Worm (Caenorhabditis elegans): Measurements from ENCODE around the gene str-130.

Gene str-130

DNA sequence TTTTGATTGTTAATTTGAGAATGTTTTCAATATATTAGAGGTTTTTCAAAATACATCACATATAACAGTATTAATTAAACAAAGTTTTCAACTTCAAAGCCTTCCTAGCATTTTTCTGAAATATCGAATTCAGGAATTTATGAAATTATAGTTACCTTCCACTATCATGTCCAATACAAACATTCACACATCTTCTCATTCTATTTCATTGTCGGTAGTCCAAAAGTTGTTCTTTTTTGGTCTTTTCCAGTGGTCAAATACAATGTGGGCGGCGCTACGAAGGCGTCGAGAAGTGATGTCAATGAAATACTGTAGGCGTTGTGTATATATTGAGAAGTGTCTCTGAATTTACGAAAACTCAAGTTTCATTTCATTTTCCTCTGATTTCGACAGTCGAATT is 14.8 kb downstream of the str-130 start, which contains the start of gene catp-3:
Gene catp-3, plus strand, starts transcription at position 301 of the 400 bp plus-strand sequence.
- TF ChIP-seq nhr-77 (tag; optimal IDR thresholded peaks at IDR 0.05) (no peak), lin-13 (GFP tag; optimal IDR thresholded peaks at IDR 0.05) (no peak), sma-3 (GFP tag; optimal IDR thresholded peaks at IDR 0.05) (no peak), nhr-237 (tag; optimal IDR thresholded peaks at IDR 0.05) (no peak), nhr-10 (tag; optimal IDR thresholded peaks at IDR 0.05) (no peak), sem-4 (tag; optimal IDR thresholded peaks at IDR 0.05) (no peak), unc-55 (GFP tag; optimal IDR thresholded peaks at IDR 0.05) (no peak)

DNA sequence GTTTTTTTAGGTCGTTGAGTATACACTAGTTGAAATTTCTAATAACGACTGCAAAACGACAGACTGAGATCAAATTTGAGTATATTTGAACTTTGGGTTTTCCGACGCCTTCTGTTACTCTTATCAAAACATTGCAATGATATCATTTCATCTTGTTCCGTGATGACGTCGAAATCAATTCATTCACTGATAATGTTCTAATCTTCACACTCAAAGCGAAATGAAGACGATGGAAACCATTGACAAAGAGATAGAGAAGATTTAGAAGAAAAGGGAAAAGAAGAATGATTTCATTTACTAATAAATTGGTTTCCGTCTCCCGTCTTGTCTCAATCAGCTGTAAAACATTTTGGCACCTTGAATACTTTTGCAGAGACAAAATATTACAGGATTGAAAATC is 17.3 kb downstream of the str-130 start:
- TF ChIP-seq dmd-4 (tag; optimal IDR thresholded peaks at IDR 0.05) = no peak
- peak; percentile 30 for TF ChIP-seq fos-1 (tag; optimal IDR thresholded peaks at IDR 0.05)
- TF ChIP-seq nhr-77 (tag; optimal IDR thresholded peaks at IDR 0.05) = no peak
- peak; percentile 71 for TF ChIP-seq blmp-1 (tag; optimal IDR thresholded peaks at IDR 0.05; ENCODE audit: insufficient read depth)
- peak; percentile 48 for TF ChIP-seq nhr-21 (tag; optimal IDR thresholded peaks at IDR 0.05)
- peak; percentile 85 for TF ChIP-seq sma-9 (GFP tag; optimal IDR thresholded peaks at IDR 0.05)
- TF ChIP-seq sma-9 (tag; optimal IDR thresholded peaks at IDR 0.05) = no peak
- TF ChIP-seq sma-3 (GFP tag; optimal IDR thresholded peaks at IDR 0.05) = peak; percentile 14

DNA sequence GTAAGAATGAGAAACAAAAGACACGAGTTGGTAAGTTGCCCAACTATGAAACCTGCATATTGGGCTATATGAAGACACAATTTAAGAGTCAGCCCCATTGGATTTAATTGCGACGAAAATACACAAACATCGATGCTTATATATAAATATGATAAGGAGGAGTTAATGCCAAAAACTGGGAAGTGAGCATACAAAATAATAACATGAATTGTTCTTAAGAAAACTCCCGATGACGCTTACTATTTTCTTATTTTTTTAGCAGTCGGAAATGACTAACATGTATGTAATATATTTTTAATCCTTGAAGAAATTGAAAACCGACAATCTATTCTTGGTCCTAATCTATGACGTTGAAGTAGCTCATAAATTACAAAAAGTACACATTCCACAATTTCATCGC is 18.4 kb downstream of the str-130 start, which contains the start of gene str-144:
Gene str-144, minus strand, starts transcription at position 101 of the 400 bp plus-strand sequence.
- TF ChIP-seq dmd-4 (tag; optimal IDR thresholded peaks at IDR 0.05) = no peak
- TF ChIP-seq ztf-4 (tag; optimal IDR thresholded peaks at IDR 0.05) = no peak
- no peak for TF ChIP-seq nhr-11 (tag; optimal IDR thresholded peaks at IDR 0.05)
- no peak for TF ChIP-seq mab-5 (tag; optimal IDR thresholded peaks at IDR 0.05)
- TF ChIP-seq gmeb-1 (tag; optimal IDR thresholded peaks at IDR 0.05) = no peak

DNA sequence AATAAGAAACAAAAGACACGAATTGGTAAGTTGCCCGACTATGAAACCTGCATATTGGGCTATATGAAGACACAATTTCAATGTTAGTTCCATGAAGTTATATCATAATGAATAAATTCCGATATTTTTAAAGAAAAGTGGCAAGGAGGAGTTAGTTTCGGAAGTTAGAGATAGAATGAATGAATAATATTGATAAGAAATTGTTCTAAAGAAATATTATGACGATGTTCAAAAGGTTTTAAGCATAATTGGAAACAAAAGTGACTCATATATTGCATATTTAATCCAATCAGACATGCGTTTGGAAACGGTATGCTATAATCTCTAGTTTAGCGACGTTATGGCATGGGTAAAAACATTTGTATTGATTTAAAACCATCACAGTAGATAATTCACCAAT is 20.9 kb downstream of the str-130 start, which contains the start of gene str-143:
Gene str-143, minus strand, starts transcription at position 101 of the 400 bp plus-strand sequence.
- no peak for TF ChIP-seq nhr-11 (tag; optimal IDR thresholded peaks at IDR 0.05)
- TF ChIP-seq lin-11 (tag; optimal IDR thresholded peaks at IDR 0.05) = no peak
- no peak for TF ChIP-seq sma-3 (GFP tag; optimal IDR thresholded peaks at IDR 0.05)
- no peak for TF ChIP-seq elt-1 (tag; optimal IDR thresholded peaks at IDR 0.05)
- TF ChIP-seq ztf-1 (GFP tag; conservative IDR thresholded peaks at IDR 0.05) = no peak
- no peak for TF ChIP-seq nhr-12 (tag; optimal IDR thresholded peaks at IDR 0.05)
- TF ChIP-seq egl-27 (tag; optimal IDR thresholded peaks at IDR 0.05) = no peak
- no peak for TF ChIP-seq unc-62 (GFP tag; optimal IDR thresholded peaks at IDR 0.05)

DNA sequence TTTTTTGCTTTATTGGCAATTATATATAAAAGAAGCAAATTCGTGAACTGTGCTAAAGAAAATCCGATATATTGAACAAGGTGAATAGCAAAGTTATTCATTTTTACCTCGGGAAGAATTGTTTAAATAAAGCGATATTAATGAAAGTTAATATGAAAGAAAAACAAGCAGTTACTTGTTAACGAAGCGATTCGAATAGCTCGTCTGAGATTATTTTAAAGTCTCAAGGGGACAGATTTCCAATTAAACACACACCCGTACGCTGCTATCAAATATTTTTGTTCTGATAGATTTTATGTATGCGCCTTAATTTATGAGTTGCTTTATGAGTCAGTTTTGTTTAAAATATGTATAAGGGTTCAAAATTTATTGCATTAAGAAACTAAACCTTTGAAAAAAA is 22.7 kb downstream of the str-130 start, which contains the start of gene str-140:
Gene str-140, minus strand, starts transcription at position 101 of the 400 bp plus-strand sequence.
- TF ChIP-seq dmd-4 (tag; optimal IDR thresholded peaks at IDR 0.05) (no peak), ZK546.5 (tag; optimal IDR thresholded peaks at IDR 0.05) (no peak), lin-39 (tag; optimal IDR thresholded peaks at IDR 0.05) (no peak), nhr-25 (tag; optimal IDR thresholded peaks at IDR 0.05) (no peak), ama-1 (optimal IDR thresholded peaks at IDR 0.05) (no peak), fos-1 (tag; optimal IDR thresholded peaks at IDR 0.05) (no peak), ztf-4 (tag; optimal IDR thresholded peaks at IDR 0.05) (no peak), nhr-129 (tag; optimal IDR thresholded peaks at IDR 0.05) (no peak), unc-62 (GFP tag; optimal IDR thresholded peaks at IDR 0.05) (no peak), peb-1 (tag; optimal IDR thresholded peaks at IDR 0.05) (no peak), lin-11 (tag; optimal IDR thresholded peaks at IDR 0.05) (no peak), nhr-21 (tag; optimal IDR thresholded peaks at IDR 0.05) (no peak), lin-13 (GFP tag; optimal IDR thresholded peaks at IDR 0.05) (no peak), sma-9 (GFP tag; optimal IDR thresholded peaks at IDR 0.05) (no peak), sma-9 (tag; optimal IDR thresholded peaks at IDR 0.05) (no peak), ztf-1 (GFP tag; conservative IDR thresholded peaks at IDR 0.05) (no peak), R02D3.7 (tag; optimal IDR thresholded peaks at IDR 0.05) (no peak), mab-5 (tag; optimal IDR thresholded peaks at IDR 0.05) (no peak), elt-3 (tag; optimal IDR thresholded peaks at IDR 0.05) (no peak)

DNA sequence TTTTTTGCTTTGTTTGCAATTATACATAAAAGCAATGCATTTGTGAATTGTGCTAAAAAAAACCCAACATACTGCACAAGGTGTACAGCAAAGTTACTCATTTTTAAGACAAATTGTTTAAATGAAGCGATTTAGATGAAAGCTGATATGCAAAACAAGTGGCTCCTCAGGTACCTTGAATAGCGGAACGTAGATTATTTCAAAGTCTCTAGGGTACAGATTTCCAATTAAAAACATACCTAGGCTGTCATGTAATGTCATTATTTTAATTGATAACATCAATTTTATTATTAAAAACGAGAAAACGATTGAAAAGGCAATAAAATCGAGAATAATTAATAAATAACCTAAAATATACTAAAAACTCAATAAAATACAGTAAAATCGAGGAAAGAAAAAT is 28.4 kb downstream of the str-130 start, which contains the start of gene str-139:
Gene str-139, minus strand, starts transcription at position 101 of the 400 bp plus-strand sequence.
- TF ChIP-seq nhr-237 (tag; optimal IDR thresholded peaks at IDR 0.05) (no peak), ztf-11 (tag; optimal IDR thresholded peaks at IDR 0.05) (no peak), fos-1 (tag; optimal IDR thresholded peaks at IDR 0.05) (no peak), zag-1 (tag; optimal IDR thresholded peaks at IDR 0.05) (no peak)
